In the genomic region with DNA sequence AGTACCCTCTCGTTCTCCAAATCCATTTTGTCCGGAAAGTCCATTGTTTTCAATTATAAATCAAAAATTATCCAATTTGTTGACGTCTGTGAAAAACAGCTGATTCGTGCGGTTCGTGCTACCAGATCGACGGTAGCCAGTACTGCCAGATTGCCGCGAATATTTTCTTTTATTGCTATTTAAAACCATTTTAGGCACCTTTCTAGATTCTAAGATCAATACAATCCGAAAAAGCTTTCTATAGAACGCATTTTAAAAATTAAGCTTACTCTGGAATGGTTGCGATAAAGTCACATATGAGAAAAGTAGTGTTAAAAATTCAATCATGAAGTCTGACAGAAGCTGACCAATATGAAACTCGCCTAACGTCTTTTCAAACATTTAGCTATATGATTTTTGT, we compare ENCODE assay signal across 1 fruit fly cellular context.
TF ChIP-seq lines count a peak whose summit lies in the region.

A gene (minus strand): TSS at position 110 of the 400 bp plus-strand sequence.

TF ChIP-seq in whole organism, embryonic, 481 proteins besides CTCF, POLR2A, EP300 and RAD21 (continued from another document):
- TF ChIP-seq disco-r (GFP tag; optimal IDR thresholded peaks at IDR 0.05; lab: Kevin White, UChicago) (no peak), repo (GFP tag; optimal IDR thresholded peaks at IDR 0.05; lab: Kevin White, UChicago) (peak; percentile 24), hb (GFP tag; IDR thresholded peaks at IDR 0.05; lab: Robert Waterston, UW; ENCODE audit: partially characterized antibody) (no peak), Elba2 (GFP tag; optimal IDR thresholded peaks at IDR 0.05; lab: Kevin White, UChicago) (peak; percentile 77), D19B (GFP tag; optimal IDR thresholded peaks at IDR 0.05; lab: Kevin White, UChicago) (no peak), CG30020 (tag; optimal IDR thresholded peaks at IDR 0.05; lab: Kevin White, UChicago) (peak; percentile 15), onecut (GFP tag; IDR thresholded peaks at IDR 0.05; lab: Robert Waterston, UW) (no peak; the same call in 1 of the 2 replicates), CG31365 (tag; optimal IDR thresholded peaks at IDR 0.05; lab: Kevin White, UChicago) (no peak), zen2 (GFP tag; IDR thresholded peaks at IDR 0.05; lab: Robert Waterston, UW; ENCODE audit: partially characterized antibody) (no peak), CG11247 (GFP tag; IDR thresholded peaks at IDR 0.05; lab: Robert Waterston, UW) (no peak), nau (GFP tag; optimal IDR thresholded peaks at IDR 0.05; lab: Kevin White, UChicago) (no peak), CG8359 (GFP tag; optimal IDR thresholded peaks at IDR 0.05; lab: Kevin White, UChicago; ENCODE audit: borderline replicate concordance) (no peak), D19A (tag; optimal IDR thresholded peaks at IDR 0.05; lab: Kevin White, UChicago) (no peak), CG4854 (GFP tag; optimal IDR thresholded peaks at IDR 0.05; lab: Kevin White, UChicago) (no peak), sisA (GFP tag; IDR thresholded peaks at IDR 0.05; lab: Robert Waterston, UW) (peak; percentile 40), MESR4 (GFP tag; optimal IDR thresholded peaks at IDR 0.05; lab: Kevin White, UChicago) (no peak), CG6689 (GFP tag; IDR thresholded peaks at IDR 0.05; lab: Robert Waterston, UW) (no peak), luna (GFP tag; optimal IDR thresholded peaks at IDR 0.05; lab: Kevin White, UChicago) (peak; percentile 19), inv (GFP tag; IDR thresholded peaks at IDR 0.05; lab: Robert Waterston, UW; ENCODE audit: partially characterized antibody) (no peak), CG32532 (GFP tag; IDR thresholded peaks at IDR 0.05; lab: Robert Waterston, UW) (peak; percentile 18; the same call in 1 of the 2 replicates), Antp (GFP tag; optimal IDR thresholded peaks at IDR 0.05; lab: Kevin White, UChicago) (peak; percentile 74), CG1529 (GFP tag; optimal IDR thresholded peaks at IDR 0.05; lab: Kevin White, UChicago) (no peak), Hr39 (optimal IDR thresholded peaks at IDR 0.05; lab: Kevin White, UChicago) (no peak), CG18619 (GFP tag; optimal IDR thresholded peaks at IDR 0.05; lab: Kevin White, UChicago) (no peak), CG32767 (GFP tag; IDR thresholded peaks at IDR 0.05; lab: Robert Waterston, UW) (no peak), dimm (GFP tag; IDR thresholded peaks at IDR 0.05; lab: Robert Waterston, UW) (no peak), H2.0 (GFP tag; IDR thresholded peaks at IDR 0.05; lab: Robert Waterston, UW) (no peak), danr (GFP tag; IDR thresholded peaks at IDR 0.05; lab: Robert Waterston, UW) (no peak), CG15696 (tag; optimal IDR thresholded peaks at IDR 0.05; lab: Kevin White, UChicago) (peak; percentile 17), bsh (GFP tag; optimal IDR thresholded peaks at IDR 0.05; lab: Kevin White, UChicago) (peak in 1 of 2 experiments; percentile 18), jing (GFP tag; optimal IDR thresholded peaks at IDR 0.05; lab: Kevin White, UChicago) (peak; percentile 11), CG1647 (GFP tag; optimal IDR thresholded peaks at IDR 0.05; lab: Kevin White, UChicago) (peak; percentile 14), YL-1 (GFP tag; optimal IDR thresholded peaks at IDR 0.05; lab: Kevin White, UChicago) (peak; percentile 35), phol (tag; optimal IDR thresholded peaks at IDR 0.05; lab: Kevin White, UChicago) (peak; percentile 60), fd102C (GFP tag; optimal IDR thresholded peaks at IDR 0.05; lab: Kevin White, UChicago) (no peak), CG17568 (GFP tag; optimal IDR thresholded peaks at IDR 0.05; lab: Kevin White, UChicago) (no peak), CG4820 (GFP tag; optimal IDR thresholded peaks at IDR 0.05; lab: Kevin White, UChicago) (peak; percentile 25), maf-S (GFP tag; optimal IDR thresholded peaks at IDR 0.05; lab: Kevin White, UChicago) (peak; percentile 52)
TF ChIP-seq in whole organism, embryonic: peak in this region for 174.
